Worm (Caenorhabditis elegans) whole organism, L4/young adult: ENCODE data around the gene gkow-1.
A peak's percentile ranks its signal among the peaks of the same experiment; 100 is the strongest.

Experiments
- W03F9.2 ChIP-seq: fragments of 150-350 bp; optimal IDR thresholded peaks from 2 replicates; lab custom pipeline; 2014; ENCODE audit warnings: missing biosample characterization, missing genetic modification characterization
- dao-5 ChIP-seq: sonication (generic microtip); optimal IDR thresholded peaks from 2 replicates; lab custom pipeline; 2016; ENCODE audit warnings: missing genotype, missing genetic modification characterization, moderate library complexity, missing compliant biosample characterization
- him-1 ChIP-seq: sonication (generic microtip); optimal IDR thresholded peaks from 2 replicates; lab custom pipeline; 2016; ENCODE audit warnings: missing genotype, missing genetic modification reagents, missing genetic modification characterization, missing compliant biosample characterization

DNA sequence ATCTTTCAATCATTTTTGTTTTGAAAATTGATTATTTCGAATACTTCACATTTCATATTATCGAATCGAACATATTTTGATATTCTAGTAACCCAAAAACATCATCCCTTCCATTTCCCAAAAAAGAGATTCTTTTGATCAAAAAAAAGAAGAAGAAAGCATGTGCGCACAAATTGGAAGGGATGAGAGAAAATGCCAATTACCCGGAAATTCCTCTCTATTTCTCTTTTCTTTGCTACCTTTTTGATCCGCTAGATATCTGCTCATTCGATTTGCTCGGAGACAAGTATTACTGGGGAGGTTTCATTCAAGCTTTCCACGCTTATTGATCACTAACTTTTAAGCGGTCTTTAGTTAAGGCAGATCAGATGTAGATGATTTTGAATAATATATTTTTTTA is 38.9 kb downstream of the gkow-1 start:
- TF ChIP-seq W03F9.2 (no peak), him-1 (tag; lab: Kevin White, UChicago) (peak; percentile 1), dao-5 (tag; lab: Kevin White, UChicago) (no peak)
